Fruit fly (Drosophila melanogaster) whole organism, adult: ENCODE measurements around the gene CAHbeta.

Experiments
- CG11617 ChIP-seq: fragments of 200-800 bp; sonication (Bioruptor generic); optimal IDR thresholded peaks from 2 replicates; lab custom pipeline; 2017; ENCODE audit warnings: mild to moderate bottlenecking, missing biosample characterization, missing genetic modification reagents, missing genetic modification characterization
- CG12768 ChIP-seq: fragments of 200-800 bp; sonication (Bioruptor generic); optimal IDR thresholded peaks from 2 replicates; lab custom pipeline; 2017; ENCODE audit warnings: missing biosample characterization, missing genetic modification characterization, mild to moderate bottlenecking, moderate library complexity, missing genetic modification reagents
- CG14711 ChIP-seq: fragments of 200-800 bp; sonication (Bioruptor generic); optimal IDR thresholded peaks from 2 replicates; lab custom pipeline; 2018; ENCODE audit warnings: missing biosample characterization, mild to moderate bottlenecking, missing genetic modification characterization, moderate library complexity
- CG1620 ChIP-seq: fragments of 200-800 bp; sonication (Bioruptor generic); optimal IDR thresholded peaks from 2 replicates; lab custom pipeline; 2016; ENCODE audit warnings: missing biosample characterization, missing genetic modification characterization
- CG33017 ChIP-seq: fragments of 200-800 bp; sonication (Bioruptor generic); optimal IDR thresholded peaks from 2 replicates; lab custom pipeline; 2018; ENCODE audit warnings: missing biosample characterization, mild to moderate bottlenecking, missing genetic modification characterization, moderate library complexity
- CG5204 ChIP-seq: fragments of 200-800 bp; sonication (Bioruptor generic); optimal IDR thresholded peaks from 2 replicates; lab custom pipeline; 2016; ENCODE audit warnings: missing biosample characterization, missing genetic modification characterization
- CG7045 ChIP-seq: fragments of 200-800 bp; sonication (Bioruptor generic); optimal IDR thresholded peaks from 2 replicates; lab custom pipeline; 2017; ENCODE audit warnings: missing biosample characterization, mild to moderate bottlenecking, missing genetic modification characterization
- CG7101 ChIP-seq: fragments of 200-800 bp; sonication (Bioruptor generic); optimal IDR thresholded peaks from 2 replicates; lab custom pipeline; 2018; ENCODE audit warnings: missing biosample characterization, mild to moderate bottlenecking, missing genetic modification characterization, moderate library complexity
- Clk ChIP-seq: fragments of 200-800 bp; sonication (Bioruptor generic); optimal IDR thresholded peaks from 2 replicates; lab custom pipeline; 2017; ENCODE audit warnings: missing biosample characterization, missing genetic modification characterization
- Crg-1 ChIP-seq: fragments of 200-800 bp; sonication (Bioruptor generic); optimal IDR thresholded peaks from 2 replicates; lab custom pipeline; 2016; ENCODE audit warnings: missing biosample characterization, missing genetic modification characterization
- Hr96 ChIP-seq: fragments of 200-800 bp; sonication (Bioruptor generic); optimal IDR thresholded peaks from 2 replicates; lab custom pipeline; 2016; ENCODE audit warnings: missing biosample characterization, missing genetic modification characterization
- Mnt ChIP-seq: fragments of 200-800 bp; sonication (Bioruptor generic); optimal IDR thresholded peaks from 2 replicates; lab custom pipeline; 2016; ENCODE audit warnings: missing biosample characterization, mild to moderate bottlenecking, missing genetic modification characterization
- bab1 ChIP-seq: fragments of 200-800 bp; sonication (Bioruptor generic); optimal IDR thresholded peaks from 3 replicates; lab custom pipeline; 2019; ENCODE audit warnings: missing biosample characterization, mild to moderate bottlenecking, missing genetic modification characterization, moderate library complexity
- cic ChIP-seq: fragments of 200-800 bp; sonication (Bioruptor generic); optimal IDR thresholded peaks from 2 replicates; lab custom pipeline; 2017; ENCODE audit warnings: missing biosample characterization, mild to moderate bottlenecking, missing genetic modification characterization, moderate library complexity
- cnc ChIP-seq, 2 experiments: fragments of >200 bp; optimal IDR thresholded peaks; 2 replicates each; lab custom pipeline; 2017
- kay ChIP-seq: fragments of 200-800 bp; sonication (Bioruptor generic); peaks from one replicate; lab custom pipeline; 2016; ENCODE audit warnings: missing biosample characterization, missing genetic modification characterization, borderline replicate concordance
- ovo ChIP-seq: fragments of 200-800 bp; sonication (Bioruptor generic); optimal IDR thresholded peaks from 2 replicates; lab custom pipeline; 2016; ENCODE audit warnings: missing biosample characterization, missing genetic modification characterization
- pad ChIP-seq: fragments of 200-800 bp; sonication (Bioruptor generic); optimal IDR thresholded peaks from 3 replicates; lab custom pipeline; 2017; ENCODE audit warnings: missing biosample characterization, missing genetic modification characterization, mild to moderate bottlenecking, moderate library complexity, missing genetic modification reagents
- tj ChIP-seq: fragments of 200-800 bp; sonication (Bioruptor generic); optimal IDR thresholded peaks from 3 replicates; lab custom pipeline; 2017; ENCODE audit warnings: missing biosample characterization, mild to moderate bottlenecking, missing genetic modification characterization, moderate library complexity
- toe ChIP-seq: fragments of 200-800 bp; sonication (Bioruptor generic); optimal IDR thresholded peaks from 2 replicates; lab custom pipeline; 2016; ENCODE audit warnings: missing biosample characterization, missing genetic modification characterization

The CAHbeta gene

dm6 chr3R:8997397-8997796, 16.7 kb downstream of the CAHbeta start, which contains the start of gene CG11977:
CG11977 (plus strand) TSS chr3R:8997697.
- TF ChIP-seq Hr96 (GFP tag; lab: Kevin White, UChicago), result no peak

- TF ChIP-seq CG5204 (GFP tag; lab: Kevin White, UChicago) (no peak), ovo (GFP tag; lab: Kevin White, UChicago) (no peak), CG11617 (GFP tag; lab: Kevin White, UChicago) (no peak)
These were observed 17.6 kb downstream of the CAHbeta start for dm6 chr3R:8998243-8998642.

dm6 chr3R:9001720-9002240, 21.1 kb downstream of the CAHbeta start:
- TF ChIP-seq toe (GFP tag; lab: Kevin White, UChicago) (no peak), ovo (GFP tag; lab: Kevin White, UChicago) (peak; percentile 56)

- TF ChIP-seq CG7101 (peak; percentile 34), ovo (GFP tag; lab: Kevin White, UChicago) (no peak)
These were observed 21.9 kb downstream of the CAHbeta start for dm6 chr3R:9002542-9002941.

- no peak for TF ChIP-seq cnc (optimal IDR thresholded peaks at IDR 0.05; lab: Kevin White, UChicago)
- peak; percentile 34 for TF ChIP-seq bab1
- peak; percentile 39 for TF ChIP-seq Mnt (GFP tag; lab: Kevin White, UChicago)
- no peak for TF ChIP-seq CG11617 (GFP tag; lab: Kevin White, UChicago)
These were observed 23.1 kb downstream of the CAHbeta start, which contains the start of the genes CG31100 and CG11980 for dm6 chr3R:9003600-9004223. CG31100 (minus strand) TSS chr3R:9003650. CG11980 (plus strand) TSS chr3R:9004017.

dm6 chr3R:9006129-9006528, 25.5 kb downstream of the CAHbeta start, which contains the start of the genes Prosbeta3 and Iru:
Prosbeta3 (minus strand) TSS chr3R:9006226.
Iru (plus strand) TSS chr3R:9006456.
- TF ChIP-seq Hr96 (GFP tag; lab: Kevin White, UChicago) (no peak), Mnt (GFP tag; lab: Kevin White, UChicago) (peak; percentile 4), tj (GFP tag; lab: Kevin White, UChicago) (no peak)

dm6 chr3R:9007258-9007657, 26.6 kb downstream of the CAHbeta start:
- TF ChIP-seq Mnt (GFP tag; lab: Kevin White, UChicago), result no peak
- TF ChIP-seq CG7101, result no peak

dm6 chr3R:9008202-9008601, 27.5 kb downstream of the CAHbeta start, which contains the start of gene CG11983:
CG11983 (plus strand) TSS chr3R:9008321.
- TF ChIP-seq CG7101 (no peak), cic (peak; percentile 28), bab1 (peak; percentile 35), Mnt (GFP tag; lab: Kevin White, UChicago) (no peak), pad (no peak), CG11617 (GFP tag; lab: Kevin White, UChicago) (peak; percentile 10), CG1620 (GFP tag; lab: Kevin White, UChicago) (no peak), Crg-1 (GFP tag; lab: Kevin White, UChicago) (no peak)

dm6 chr3R:9010695-9011094, 30.0 kb downstream of the CAHbeta start:
- TF ChIP-seq CG1620 (GFP tag; lab: Kevin White, UChicago) (peak; percentile 34), Clk (peak; percentile 29), Crg-1 (GFP tag; lab: Kevin White, UChicago) (peak; percentile 27), bab1 (no peak), Mnt (GFP tag; lab: Kevin White, UChicago) (peak; percentile 43), pad (peak; percentile 53)

- peak; percentile 42 for TF ChIP-seq cic
- TF ChIP-seq CG33017, result peak; percentile 25
- TF ChIP-seq Clk, result peak; percentile 36
- no peak for TF ChIP-seq tj (GFP tag; lab: Kevin White, UChicago)
- TF ChIP-seq pad, result peak; percentile 71
- TF ChIP-seq Mnt (GFP tag; lab: Kevin White, UChicago), result peak; percentile 73
- no peak for TF ChIP-seq cnc (optimal IDR thresholded peaks at IDR 0.05; lab: Kevin White, UChicago)
- TF ChIP-seq CG7045 (GFP tag; lab: Kevin White, UChicago), result no peak
- peak; percentile 64 for TF ChIP-seq CG11617 (GFP tag; lab: Kevin White, UChicago)
- no peak for TF ChIP-seq toe (GFP tag; lab: Kevin White, UChicago)
- no peak for TF ChIP-seq ovo (GFP tag; lab: Kevin White, UChicago)
- TF ChIP-seq Hr96 (GFP tag; lab: Kevin White, UChicago), result no peak
- TF ChIP-seq CG1620 (GFP tag; lab: Kevin White, UChicago), result peak; percentile 20
- TF ChIP-seq CG7101, result peak; percentile 52
- no peak for TF ChIP-seq kay
- peak; percentile 21 for TF ChIP-seq Crg-1 (GFP tag; lab: Kevin White, UChicago)
- peak; percentile 32 for TF ChIP-seq CG12768 (GFP tag; lab: Kevin White, UChicago)
- TF ChIP-seq CG5204 (GFP tag; lab: Kevin White, UChicago), result no peak
- TF ChIP-seq bab1, result no peak
- peak; percentile 7 for TF ChIP-seq CG14711 (tag; lab: Kevin White, UChicago)
These were observed 31.0 kb downstream of the CAHbeta start for dm6 chr3R:9011708-9012107.
